Worm (Caenorhabditis elegans) whole organism, mixed stage, embryonic: ENCODE data around the gene cwp-2.

ENCODE experiments used
- blmp-1 ChIP-seq: fragments of 150-350 bp; optimal IDR thresholded peaks from 2 replicates; lab custom pipeline; 2014; ENCODE audit warnings: missing biosample characterization, missing genetic modification characterization
- ceh-43 ChIP-seq: fragments of 200-800 bp; sonication (Bioruptor generic); optimal IDR thresholded peaks from 2 replicates; lab custom pipeline; 2018; ENCODE audit warnings: mild to moderate bottlenecking, missing genetic modification characterization, moderate library complexity, missing compliant biosample characterization
- mep-1 ChIP-seq: fragments of 150-350 bp; optimal IDR thresholded peaks from 2 replicates; lab custom pipeline; 2017; ENCODE audit warnings: missing biosample characterization, missing genetic modification reagents, missing genetic modification characterization, inconsistent platforms
- nhr-12 ChIP-seq: fragments of 150-350 bp; optimal IDR thresholded peaks from 2 replicates; lab custom pipeline; 2014; ENCODE audit warnings: missing biosample characterization, missing genetic modification characterization
- nhr-2 ChIP-seq: fragments of 150-350 bp; optimal IDR thresholded peaks from 2 replicates; lab custom pipeline; 2014; ENCODE audit warnings: missing biosample characterization, missing genetic modification characterization
- nhr-237 ChIP-seq: fragments of 150-350 bp; optimal IDR thresholded peaks from 2 replicates; lab custom pipeline; 2014; ENCODE audit warnings: missing biosample characterization, missing genetic modification characterization
- nhr-28 ChIP-seq: fragments of 150-350 bp; optimal IDR thresholded peaks from 2 replicates; lab custom pipeline; 2014; ENCODE audit warnings: missing biosample characterization, missing genetic modification characterization
- nhr-76 ChIP-seq: sonication (generic microtip); optimal IDR thresholded peaks from 2 replicates; lab custom pipeline; 2017; ENCODE audit warnings: missing biosample characterization, missing genetic modification characterization
- pha-4 ChIP-seq: fragments of 150-350 bp; optimal IDR thresholded peaks from 2 replicates; lab custom pipeline; 2018; ENCODE audit warnings: missing biosample characterization, missing genetic modification reagents, missing genetic modification characterization
- snpc-4 ChIP-seq: fragments of 150-350 bp; optimal IDR thresholded peaks from 2 replicates; lab custom pipeline; 2014; ENCODE audit warnings: missing biosample characterization, missing genetic modification characterization
- unc-39 ChIP-seq: fragments of 150-350 bp; optimal IDR thresholded peaks from 2 replicates; lab custom pipeline; 2014; ENCODE audit warnings: missing biosample characterization, missing genetic modification characterization
- unc-62 ChIP-seq: fragments of 150-350 bp; optimal IDR thresholded peaks from 2 replicates; lab custom pipeline; 2014; ENCODE audit warnings: missing biosample characterization, missing genetic modification reagents, missing genetic modification characterization
- zip-8 ChIP-seq: fragments of 150-350 bp; optimal IDR thresholded peaks from 2 replicates; lab custom pipeline; 2014; ENCODE audit warnings: missing biosample characterization, missing genetic modification characterization

DNA sequence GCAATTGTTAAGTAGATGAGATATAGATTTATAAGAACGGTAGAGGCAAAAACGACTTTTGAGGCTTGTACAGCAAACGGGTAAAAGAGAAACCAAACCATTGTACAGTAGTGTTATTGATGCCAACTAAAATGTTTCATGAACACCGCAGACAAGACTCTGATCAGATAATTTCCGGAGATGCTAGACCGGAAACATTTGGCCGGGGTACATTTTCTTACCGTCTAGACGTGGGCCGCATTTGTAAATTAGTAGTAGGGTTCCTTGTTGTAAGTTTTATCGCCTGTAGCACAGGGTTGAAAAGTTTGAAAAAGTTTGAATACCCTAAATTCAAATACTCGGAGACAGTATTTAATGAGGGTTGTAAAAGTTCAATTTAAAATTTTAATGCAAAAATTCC is 38.9 kb upstream of the cwp-2 start, which contains the start of gene str-32:
- TF ChIP-seq pha-4 (tag; lab: Kevin White, UChicago) (no peak), nhr-28 (tag; lab: Kevin White, UChicago) (no peak), nhr-237 (tag; lab: Kevin White, UChicago) (no peak), unc-39 (tag; lab: Kevin White, UChicago) (no peak), mep-1 (tag; lab: Kevin White, UChicago) (no peak), blmp-1 (tag; lab: Kevin White, UChicago) (no peak), nhr-12 (no peak), ceh-43 (no peak), nhr-2 (no peak), snpc-4 (no peak), unc-62 (GFP tag; lab: Kevin White, UChicago) (no peak), zip-8 (no peak), nhr-76 (no peak)
